Worm (Caenorhabditis elegans) whole organism, midembryonic: ENCODE results near the gene C26B9.7.

ENCODE experiments used
- T22C8.4 ChIP-seq: fragments of 200-800 bp; sonication (Bioruptor generic); IDR thresholded peaks from 2 replicates; pipeline ENCODE4 v1.3.6; 2022; ENCODE audit warnings: missing genetic modification characterization, missing compliant biosample characterization
- cog-1 ChIP-seq: sonication (generic microtip); optimal IDR thresholded peaks from 2 replicates; lab custom pipeline; 2016; ENCODE audit warnings: missing genetic modification characterization, missing compliant biosample characterization
- flt-1 ChIP-seq: fragments of 200-800 bp; sonication (Bioruptor generic); IDR thresholded peaks from 2 replicates; pipeline ENCODE4 v1.3.6; 2022; ENCODE audit warnings: missing genetic modification characterization, missing compliant biosample characterization
- klf-2 ChIP-seq: fragments of 200-800 bp; sonication (Bioruptor generic); conservative IDR thresholded peaks from 2 replicates; pipeline ENCODE4 v1.3.6; 2022; ENCODE audit warnings: missing genetic modification reagents, missing genetic modification characterization, missing compliant biosample characterization
- med-1 ChIP-seq: sonication (generic microtip); optimal IDR thresholded peaks from 2 replicates; lab custom pipeline; 2017; ENCODE audit warnings: missing genetic modification characterization, mild to moderate bottlenecking, missing compliant biosample characterization, antibody characterized with exemption, missing genetic modification reagents; ENCODE audit not compliant: insufficient read depth
- ref-1 ChIP-seq: fragments of 200-800 bp; sonication (Bioruptor generic); conservative IDR thresholded peaks from 2 replicates; pipeline ENCODE4 v1.3.6; 2022; ENCODE audit warnings: missing genetic modification reagents, missing genetic modification characterization, missing compliant biosample characterization
- tab-1 ChIP-seq: fragments of 200-800 bp; sonication (Bioruptor generic); IDR thresholded peaks from 2 replicates; pipeline ENCODE4 v1.3.6; 2022; ENCODE audit warnings: missing genetic modification characterization, missing compliant biosample characterization
- ztf-23 ChIP-seq: fragments of 200-800 bp; sonication (Bioruptor generic); IDR thresholded peaks from 2 replicates; pipeline ENCODE4 v1.3.6; 2022; ENCODE audit warnings: missing genetic modification reagents, missing genetic modification characterization, missing compliant biosample characterization
- ztf-29 ChIP-seq: fragments of 200-800 bp; sonication (Bioruptor generic); IDR thresholded peaks from 2 replicates; pipeline ENCODE4 v1.3.6; 2022; ENCODE audit warnings: missing genetic modification reagents, missing genetic modification characterization, missing compliant biosample characterization

ce11 chrX:5311174-5311573, 30.9 kb upstream of the C26B9.7 start:
- TF ChIP-seq ztf-23 (GFP tag; lab: Robert Waterston, UW) (no peak), T22C8.4 (GFP tag; lab: Robert Waterston, UW) (no peak), ztf-29 (GFP tag; lab: Robert Waterston, UW) (no peak), cog-1 (tag; lab: Kevin White, UChicago) (no peak), flt-1 (GFP tag; lab: Robert Waterston, UW) (no peak), ref-1 (GFP tag; lab: Robert Waterston, UW) (no peak), med-1 (no peak), tab-1 (GFP tag; lab: Robert Waterston, UW) (no peak), klf-2 (no peak)
